Worm (Caenorhabditis elegans) whole organism, L2 larva: Measurements from ENCODE around the gene C17B7.5.

Experiments
- C34F6.9 ChIP-seq: fragments of 150-350 bp; optimal IDR thresholded peaks from 2 replicates; lab custom pipeline; 2014; ENCODE audit warnings: missing biosample characterization, missing genetic modification characterization
- F13H6.1 ChIP-seq: sonication (generic microtip); optimal IDR thresholded peaks from 2 replicates; lab custom pipeline; 2016; ENCODE audit warnings: missing genetic modification characterization, missing compliant biosample characterization
- Y55F3AM.14 ChIP-seq: fragments of 200-800 bp; sonication (Bioruptor generic); optimal IDR thresholded peaks from 2 replicates; lab custom pipeline; 2018; ENCODE audit warnings: mild to moderate bottlenecking, missing genetic modification characterization, missing compliant biosample characterization
- aly-2 ChIP-seq: fragments of 150-350 bp; optimal IDR thresholded peaks from 2 replicates; lab custom pipeline; 2014; ENCODE audit warnings: missing biosample characterization, missing genetic modification characterization
- ama-1 ChIP-seq: fragments of 150-350 bp; optimal IDR thresholded peaks from 2 replicates; lab custom pipeline; 2018; ENCODE audit warnings: inconsistent platforms
- ceh-82 ChIP-seq: fragments of 150-350 bp; optimal IDR thresholded peaks from 2 replicates; lab custom pipeline; 2014; ENCODE audit warnings: missing biosample characterization, missing genetic modification characterization
- egl-27 ChIP-seq: sonication (generic microtip); optimal IDR thresholded peaks from 3 replicates; lab custom pipeline; 2017; ENCODE audit warnings: missing biosample characterization, missing genetic modification reagents, missing genetic modification characterization
- fos-1 ChIP-seq: fragments of 150-350 bp; optimal IDR thresholded peaks from 2 replicates; lab custom pipeline; 2014; ENCODE audit warnings: missing biosample characterization, missing genetic modification characterization
- lsy-2 ChIP-seq, 2 experiments: fragments of 150-350 bp in 1 of 2; sonication (generic microtip) in 1 of 2; optimal IDR thresholded peaks; 2 replicates each; lab custom pipeline; 2014 to 2017; ENCODE audit warnings: missing biosample characterization in 2 of 2, missing genetic modification characterization in 2 of 2
- mdl-1 ChIP-seq, 2 experiments: fragments of 150-350 bp in 1 of 2; sonication (generic microtip) in 1 of 2; optimal IDR thresholded peaks; 2 replicates each; lab custom pipeline; 2017; ENCODE audit warnings: missing biosample characterization in 2 of 2, missing genetic modification characterization in 2 of 2
- nhr-129 ChIP-seq: fragments of 150-350 bp; optimal IDR thresholded peaks from 2 replicates; lab custom pipeline; 2014; ENCODE audit warnings: missing biosample characterization, missing genetic modification characterization
- nhr-23 ChIP-seq: fragments of 150-350 bp; optimal IDR thresholded peaks from 2 replicates; lab custom pipeline; 2014; ENCODE audit warnings: missing biosample characterization, missing genetic modification reagents, missing genetic modification characterization
- peb-1 ChIP-seq: fragments of 150-350 bp; optimal IDR thresholded peaks from 2 replicates; lab custom pipeline; 2014; ENCODE audit warnings: missing biosample characterization, missing genetic modification characterization
- sem-4 ChIP-seq: fragments of 150-350 bp; optimal IDR thresholded peaks from 2 replicates; lab custom pipeline; 2014; ENCODE audit warnings: missing biosample characterization, missing genetic modification reagents, missing genetic modification characterization
- sma-3 ChIP-seq: sonication (generic microtip); optimal IDR thresholded peaks from 2 replicates; lab custom pipeline; 2016; ENCODE audit warnings: missing genetic modification reagents, missing genetic modification characterization, missing compliant biosample characterization
- sma-9 ChIP-seq, 2 experiments: fragments of 150-350 bp in 1 of 2; sonication (generic microtip) in 1 of 2; optimal IDR thresholded peaks; 2 replicates each; lab custom pipeline; 2014 to 2016; ENCODE audit warnings: missing genetic modification characterization in 2 of 2, mild to moderate bottlenecking in 1 of 2, missing biosample characterization in 1 of 2, missing compliant biosample characterization in 1 of 2, missing genetic modification reagents in 1 of 2, moderate library complexity in 1 of 2
- snpc-4 ChIP-seq: fragments of 150-350 bp; optimal IDR thresholded peaks from 2 replicates; lab custom pipeline; 2014; ENCODE audit warnings: missing biosample characterization, missing genetic modification characterization
- unc-39 ChIP-seq: fragments of 150-350 bp; optimal IDR thresholded peaks from 2 replicates; lab custom pipeline; 2014; ENCODE audit warnings: missing biosample characterization, missing genetic modification characterization
- unc-55 ChIP-seq: fragments of 150-350 bp; sonication (generic microtip); optimal IDR thresholded peaks from 3 replicates; lab custom pipeline; 2014; ENCODE audit warnings: missing biosample characterization, missing genetic modification reagents, missing genetic modification characterization
- unc-62 ChIP-seq: fragments of 150-350 bp; optimal IDR thresholded peaks from 2 replicates; lab custom pipeline; 2014; ENCODE audit warnings: missing biosample characterization, missing genetic modification reagents, missing genetic modification characterization
- zag-1 ChIP-seq: fragments of 150-350 bp; optimal IDR thresholded peaks from 2 replicates; lab custom pipeline; 2014; ENCODE audit warnings: missing biosample characterization, missing genetic modification characterization
- ztf-11 ChIP-seq: sonication (generic microtip); optimal IDR thresholded peaks from 2 replicates; lab custom pipeline; 2017; ENCODE audit warnings: missing biosample characterization, missing genetic modification characterization
- ztf-4 ChIP-seq: fragments of 150-350 bp; optimal IDR thresholded peaks from 2 replicates; lab custom pipeline; 2014; ENCODE audit warnings: missing biosample characterization, missing genetic modification characterization

C17B7.5 gene

DNA sequence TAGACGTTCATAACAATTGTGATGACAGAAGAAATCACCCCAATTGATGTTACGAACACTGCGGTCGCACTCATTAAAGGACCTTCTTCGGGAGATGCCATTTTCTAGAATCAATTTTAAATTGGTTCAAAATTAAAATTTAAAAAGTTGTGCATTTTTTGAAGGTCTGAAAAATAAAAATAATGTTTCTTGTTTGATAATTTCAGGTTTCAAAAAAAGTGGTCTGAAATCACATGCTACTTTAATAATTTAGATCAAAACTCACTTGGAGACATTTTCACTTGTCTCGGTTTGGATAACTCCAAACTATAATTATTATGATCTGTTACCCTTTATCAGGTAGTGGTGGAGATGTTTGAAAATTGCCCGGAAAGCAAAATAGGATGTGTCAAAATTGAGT, 43.5 kb downstream of the C17B7.5 start, which contains the start of gene srbc-2:
TSS of gene srbc-2 (minus strand) at position 101 of the 400 bp plus-strand sequence.
- no peak for TF ChIP-seq fos-1 (tag; lab: Kevin White, UChicago)
- no peak for TF ChIP-seq peb-1 (tag; lab: Kevin White, UChicago)
- no peak for TF ChIP-seq ztf-11 (tag; lab: Kevin White, UChicago)
- no peak for TF ChIP-seq ztf-4 (tag; lab: Kevin White, UChicago)
- TF ChIP-seq ama-1: no peak
- no peak for TF ChIP-seq sem-4
- TF ChIP-seq nhr-23 (tag; lab: Kevin White, UChicago): no peak
- TF ChIP-seq unc-39: no peak
- TF ChIP-seq ceh-82 (tag; lab: Kevin White, UChicago): no peak
- TF ChIP-seq zag-1: no peak
- TF ChIP-seq sma-3 (GFP tag; lab: Kevin White, UChicago): no peak
- no peak for TF ChIP-seq unc-62 (GFP tag; lab: Kevin White, UChicago)
- no peak for TF ChIP-seq unc-55 (GFP tag; lab: Kevin White, UChicago)
- TF ChIP-seq sma-9 (GFP tag; optimal IDR thresholded peaks at IDR 0.05; lab: Kevin White, UChicago): no peak
- no peak for TF ChIP-seq sma-9 (tag; optimal IDR thresholded peaks at IDR 0.05; lab: Kevin White, UChicago)

DNA sequence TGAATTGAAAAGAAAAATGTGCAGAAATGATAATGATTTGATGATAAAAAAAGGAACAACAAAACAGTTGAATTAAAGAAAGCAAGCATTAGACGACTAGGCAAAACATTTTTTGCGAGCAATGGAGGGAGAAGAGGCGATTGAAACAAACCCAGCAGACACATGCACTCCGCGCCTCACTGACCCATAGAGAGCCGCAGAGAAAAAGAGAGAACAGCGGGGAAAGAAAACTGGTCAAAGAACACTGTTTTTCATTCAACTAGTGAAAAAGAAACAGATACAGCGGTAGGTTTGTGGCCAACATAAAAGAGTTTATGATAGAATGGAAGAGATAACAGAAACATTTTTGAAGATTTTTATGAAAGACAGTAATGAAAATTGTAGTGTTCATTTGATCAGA, 54.9 kb downstream of the C17B7.5 start:
- TF ChIP-seq sma-9 (GFP tag; optimal IDR thresholded peaks at IDR 0.05; lab: Kevin White, UChicago): peak; percentile 91
- no peak for TF ChIP-seq sma-9 (tag; optimal IDR thresholded peaks at IDR 0.05; lab: Kevin White, UChicago)
- peak; percentile 4 for TF ChIP-seq C34F6.9 (tag; lab: Kevin White, UChicago)
- TF ChIP-seq snpc-4 (tag; lab: Kevin White, UChicago): no peak
- TF ChIP-seq Y55F3AM.14 (GFP tag; lab: Kevin White, UChicago): no peak
- no peak for TF ChIP-seq aly-2 (tag; lab: Kevin White, UChicago)
- TF ChIP-seq mdl-1 (tag; optimal IDR thresholded peaks at IDR 0.05; lab: Kevin White, UChicago): no peak
- TF ChIP-seq zag-1: no peak
- peak in 1 of 2 experiments; percentile 27 for TF ChIP-seq lsy-2 (tag; optimal IDR thresholded peaks at IDR 0.05; lab: Kevin White, UChicago)
- TF ChIP-seq nhr-129 (tag; lab: Kevin White, UChicago): peak; percentile 31
- TF ChIP-seq egl-27 (tag; lab: Kevin White, UChicago): peak; percentile 17
- TF ChIP-seq F13H6.1 (tag; lab: Kevin White, UChicago): peak; percentile 61
- TF ChIP-seq fos-1 (tag; lab: Kevin White, UChicago): peak; percentile 29
- TF ChIP-seq ama-1: no peak
